Fruit fly (Drosophila melanogaster) whole organism, adult: ENCODE data around the gene CG13670.

Experiments used
- CG12768 ChIP-seq: fragments of 200-800 bp; sonication (Bioruptor generic); optimal IDR thresholded peaks from 2 replicates; lab custom pipeline; 2017; ENCODE audit warnings: missing biosample characterization, missing genetic modification characterization, mild to moderate bottlenecking, moderate library complexity, missing genetic modification reagents
- CG1620 ChIP-seq: fragments of 200-800 bp; sonication (Bioruptor generic); optimal IDR thresholded peaks from 2 replicates; lab custom pipeline; 2016; ENCODE audit warnings: missing biosample characterization, missing genetic modification characterization
- kay ChIP-seq: fragments of 200-800 bp; sonication (Bioruptor generic); peaks from one replicate; lab custom pipeline; 2016; ENCODE audit warnings: missing biosample characterization, missing genetic modification characterization, borderline replicate concordance
- toe ChIP-seq: fragments of 200-800 bp; sonication (Bioruptor generic); optimal IDR thresholded peaks from 2 replicates; lab custom pipeline; 2016; ENCODE audit warnings: missing biosample characterization, missing genetic modification characterization

dm6 chr3L:8325559-8325958 is 5.0 kb downstream of the CG13670 start, which contains the start of gene CG34461:
- TF ChIP-seq CG1620 (GFP tag; lab: Kevin White, UChicago) = no peak
- no peak for TF ChIP-seq CG12768 (GFP tag; lab: Kevin White, UChicago)
- no peak for TF ChIP-seq kay (GFP tag; lab: Kevin White, UChicago)
- TF ChIP-seq toe (GFP tag; lab: Kevin White, UChicago) = no peak
